Worm (Caenorhabditis elegans) whole organism, late embryonic: ENCODE results near the gene gcn-2.

ENCODE experiments used
- T23F11.4 ChIP-seq: fragments of 200-800 bp; sonication (Bioruptor generic); optimal IDR thresholded peaks from 2 replicates; lab custom pipeline; 2018; ENCODE audit warnings: mild to moderate bottlenecking, missing genetic modification characterization, missing compliant biosample characterization
- ama-1 ChIP-seq: fragments of 150-350 bp; optimal IDR thresholded peaks from 2 replicates; lab custom pipeline; 2014
- ceh-19 ChIP-seq: fragments of 200-800 bp; sonication (Bioruptor generic); optimal IDR thresholded peaks from 2 replicates; lab custom pipeline; 2018; ENCODE audit warnings: mild to moderate bottlenecking, missing genetic modification characterization, missing compliant biosample characterization
- ceh-30 ChIP-seq: fragments of 150-350 bp; optimal IDR thresholded peaks from 2 replicates; lab custom pipeline; 2014; ENCODE audit warnings: missing biosample characterization, missing genetic modification characterization
- ceh-6 ChIP-seq: fragments of 200-800 bp; sonication (Bioruptor generic); optimal IDR thresholded peaks from 2 replicates; lab custom pipeline; 2018; ENCODE audit warnings: mild to moderate bottlenecking, missing genetic modification characterization, missing compliant biosample characterization
- fkh-10 ChIP-seq: fragments of 150-350 bp; optimal IDR thresholded peaks from 2 replicates; lab custom pipeline; 2014; ENCODE audit warnings: missing biosample characterization, missing genetic modification reagents, missing genetic modification characterization
- fkh-6 ChIP-seq: sonication (generic microtip); optimal IDR thresholded peaks from 2 replicates; lab custom pipeline; 2016; ENCODE audit warnings: missing genetic modification characterization, missing compliant biosample characterization
- nhr-11 ChIP-seq: fragments of 150-350 bp; optimal IDR thresholded peaks from 2 replicates; lab custom pipeline; 2014; ENCODE audit warnings: missing biosample characterization, missing genetic modification characterization
- pag-3 ChIP-seq: sonication (generic microtip); optimal IDR thresholded peaks from 2 replicates; lab custom pipeline; 2016; ENCODE audit warnings: missing compliant biosample characterization, missing genetic modification characterization, borderline replicate concordance
- pqm-1 ChIP-seq: sonication (generic microtip); optimal IDR thresholded peaks from 2 replicates; lab custom pipeline; 2016; ENCODE audit warnings: missing genetic modification characterization, missing compliant biosample characterization
- pros-1 ChIP-seq: fragments of 150-350 bp; optimal IDR thresholded peaks from 2 replicates; lab custom pipeline; 2014; ENCODE audit warnings: missing biosample characterization, missing genetic modification reagents, missing genetic modification characterization
- rnt-1 ChIP-seq: sonication (generic microtip); optimal IDR thresholded peaks from 2 replicates; lab custom pipeline; 2016; ENCODE audit warnings: missing genetic modification characterization, missing compliant biosample characterization
- zip-5 ChIP-seq: sonication (generic microtip); optimal IDR thresholded peaks from 2 replicates; lab custom pipeline; 2016; ENCODE audit warnings: missing genetic modification characterization, missing compliant biosample characterization

ce11 chrII:13085951-13086350 lies 2.0 kb downstream of the gcn-2 start:
- no peak for TF ChIP-seq fkh-10
- no peak for TF ChIP-seq ceh-6 (GFP tag; lab: Kevin White, UChicago)
- no peak for TF ChIP-seq T23F11.4 (GFP tag; lab: Kevin White, UChicago)
- no peak for TF ChIP-seq ceh-19
- TF ChIP-seq zip-5 (tag; lab: Kevin White, UChicago), result no peak
- no peak for TF ChIP-seq ama-1
- no peak for TF ChIP-seq pros-1 (tag; lab: Kevin White, UChicago)
- no peak for TF ChIP-seq pag-3
- no peak for TF ChIP-seq pqm-1 (tag; lab: Kevin White, UChicago)
- no peak for TF ChIP-seq fkh-6 (tag; lab: Kevin White, UChicago)
- no peak for TF ChIP-seq ceh-30 (tag; lab: Kevin White, UChicago)
- no peak for TF ChIP-seq nhr-11
- TF ChIP-seq rnt-1 (tag; lab: Kevin White, UChicago), result no peak
